Worm (Caenorhabditis elegans) whole organism, L4/young adult: ENCODE results near the gene Y46G5A.28.

Experiments used
- dao-5 ChIP-seq: sonication (generic microtip); optimal IDR thresholded peaks from 2 replicates; lab custom pipeline; 2016; ENCODE audit warnings: missing genotype, missing genetic modification characterization, moderate library complexity, missing compliant biosample characterization
- him-1 ChIP-seq: sonication (generic microtip); optimal IDR thresholded peaks from 2 replicates; lab custom pipeline; 2016; ENCODE audit warnings: missing genotype, missing genetic modification reagents, missing genetic modification characterization, missing compliant biosample characterization

ce11 chrII:12865604-12866003 lies 15.4 kb downstream of the Y46G5A.28 start, which contains the start of gene snf-5:
- TF ChIP-seq him-1 (tag; lab: Kevin White, UChicago) = no peak
- no peak for TF ChIP-seq dao-5
